Fruit fly (Drosophila melanogaster) whole organism, embryonic: ENCODE measurements around the gene CG15141.

ENCODE experiments used
- CG11504 ChIP-seq: fragments of 200-800 bp; sonication (Bioruptor generic); optimal IDR thresholded peaks from 3 replicates; lab custom pipeline; 2019; ENCODE audit warnings: missing biosample characterization, mild to moderate bottlenecking, missing genetic modification characterization, moderate library complexity
- CG11723 ChIP-seq: fragments of 200-800 bp; sonication (Bioruptor generic); optimal IDR thresholded peaks from 2 replicates; lab custom pipeline; 2017; ENCODE audit warnings: missing biosample characterization, mild to moderate bottlenecking, missing genetic modification characterization
- CG15514 ChIP-seq: fragments of 200-800 bp; sonication (Bioruptor generic); optimal IDR thresholded peaks from 3 replicates; lab custom pipeline; 2017; ENCODE audit warnings: missing biosample characterization, missing genetic modification characterization, mild to moderate bottlenecking, moderate library complexity, missing genetic modification reagents
- CG18011 ChIP-seq: fragments of 200-800 bp; sonication (Bioruptor generic); optimal IDR thresholded peaks from 2 replicates; lab custom pipeline; 2017; ENCODE audit warnings: missing biosample characterization, missing genetic modification characterization, mild to moderate bottlenecking, moderate library complexity, missing genotype
- Drgx ChIP-seq: fragments of 200-800 bp; sonication (Bioruptor generic); IDR thresholded peaks from 2 replicates; pipeline ENCODE4 v1.3.6; 2022; ENCODE audit warnings: missing biosample characterization, missing genetic modification characterization
- Fer3 ChIP-seq: fragments of 200-800 bp; sonication (Bioruptor generic); optimal IDR thresholded peaks from 2 replicates; lab custom pipeline; 2018; ENCODE audit warnings: missing biosample characterization, mild to moderate bottlenecking, missing genetic modification characterization, moderate library complexity
- Vsx1 ChIP-seq: fragments of 200-800 bp; sonication (Bioruptor generic); optimal IDR thresholded peaks from 2 replicates; lab custom pipeline; 2017; ENCODE audit warnings: missing biosample characterization, mild to moderate bottlenecking, missing genetic modification characterization, missing genetic modification reagents
- cwo ChIP-seq: fragments of 200-800 bp; sonication (Bioruptor generic); optimal IDR thresholded peaks from 3 replicates; lab custom pipeline; 2017; ENCODE audit warnings: missing biosample characterization, missing genetic modification characterization, mild to moderate bottlenecking, moderate library complexity, missing genetic modification reagents
- eyg ChIP-seq: fragments of 200-800 bp; sonication (Bioruptor generic); optimal IDR thresholded peaks from 3 replicates; lab custom pipeline; 2016; ENCODE audit warnings: missing biosample characterization, missing genetic modification characterization
- pita ChIP-seq: fragments of 200-800 bp; sonication (Bioruptor generic); optimal IDR thresholded peaks from 2 replicates; lab custom pipeline; 2017; ENCODE audit warnings: missing biosample characterization, mild to moderate bottlenecking, missing genetic modification characterization
- toy ChIP-seq: fragments of 200-800 bp; sonication (Bioruptor generic); IDR thresholded peaks from 2 replicates; pipeline ENCODE4 v1.3.6; 2022; ENCODE audit warnings: missing biosample characterization, missing genetic modification characterization

The CG15141 gene

dm6 chr2L:17457944-17458343 lies 47.5 kb downstream of the CG15141 start, which contains the start of gene CG18563:
Gene CG18563 (minus strand): TSS chr2L:17458044.
- TF ChIP-seq CG11504, result no peak
- no peak for TF ChIP-seq Fer3 (tag; lab: Kevin White, UChicago)
- TF ChIP-seq cwo (GFP tag; lab: Kevin White, UChicago), result no peak
- TF ChIP-seq CG18011, result no peak
- no peak for TF ChIP-seq Drgx (GFP tag; lab: Robert Waterston, UW)
- TF ChIP-seq Vsx1 (GFP tag; lab: Kevin White, UChicago), result no peak
- TF ChIP-seq pita (GFP tag; lab: Kevin White, UChicago), result no peak
- no peak for TF ChIP-seq eyg
- TF ChIP-seq CG11723 (GFP tag; lab: Kevin White, UChicago), result no peak
- no peak for TF ChIP-seq CG15514 (GFP tag; lab: Kevin White, UChicago)
- no peak for TF ChIP-seq toy
- TF ChIP-seq, all 482 proteins: peak for 0
